Worm (Caenorhabditis elegans) whole organism, young adult: Measurements from ENCODE around the gene K03B8.14.

Source experiments
- C06A6.2 ChIP-seq: fragments of 200-800 bp; sonication (Bioruptor generic); conservative IDR thresholded peaks from 2 replicates; pipeline ENCODE4 v1.3.6; 2022; ENCODE audit warnings: missing genetic modification characterization, missing compliant biosample characterization
- C17E4.6 ChIP-seq: fragments of 200-800 bp; sonication (Bioruptor generic); IDR thresholded peaks from 2 replicates; pipeline ENCODE4 v1.3.6; 2022; ENCODE audit warnings: missing genetic modification reagents, missing genetic modification characterization, missing compliant biosample characterization
- D2030.7 ChIP-seq: fragments of 200-800 bp; sonication (Bioruptor generic); IDR thresholded peaks from 2 replicates; pipeline ENCODE4 v1.3.6; 2022; ENCODE audit warnings: missing genetic modification reagents, missing genetic modification characterization, missing compliant biosample characterization
- F10E7.11 ChIP-seq: sonication (generic microtip); optimal IDR thresholded peaks from 2 replicates; lab custom pipeline; 2017; ENCODE audit warnings: mild to moderate bottlenecking, missing genetic modification characterization, moderate library complexity, missing compliant biosample characterization
- F23B12.7 ChIP-seq: sonication (generic microtip); optimal IDR thresholded peaks from 2 replicates; lab custom pipeline; 2017; ENCODE audit warnings: missing genetic modification characterization, mild to moderate bottlenecking, missing compliant biosample characterization, antibody characterized with exemption, moderate library complexity; ENCODE audit not compliant: insufficient read depth
- F33H1.4 ChIP-seq: fragments of 200-800 bp; sonication (Bioruptor generic); IDR thresholded peaks from 2 replicates; pipeline ENCODE4 v1.3.6; 2022; ENCODE audit warnings: missing genetic modification reagents, missing genetic modification characterization, missing compliant biosample characterization
- K12H6.12 ChIP-seq: fragments of 200-800 bp; sonication (Bioruptor generic); optimal IDR thresholded peaks from 2 replicates; lab custom pipeline; 2018; ENCODE audit warnings: mild to moderate bottlenecking, missing genetic modification characterization, missing compliant biosample characterization
- T07F8.4 ChIP-seq: sonication (generic microtip); optimal IDR thresholded peaks from 2 replicates; lab custom pipeline; 2016; ENCODE audit warnings: mild to moderate bottlenecking, missing genetic modification characterization, moderate library complexity, missing compliant biosample characterization
- Y53G8AR.9 ChIP-seq: fragments of 200-800 bp; sonication (Bioruptor generic); conservative IDR thresholded peaks from 2 replicates; pipeline ENCODE4 v1.3.6; 2022; ENCODE audit warnings: missing genetic modification reagents, missing genetic modification characterization, missing compliant biosample characterization
- Y56A3A.18 ChIP-seq: fragments of 200-800 bp; sonication (Bioruptor generic); IDR thresholded peaks from 2 replicates; pipeline ENCODE4 v1.3.6; 2022; ENCODE audit warnings: missing genetic modification reagents, missing genetic modification characterization, missing compliant biosample characterization
- ZK185.1 ChIP-seq: sonication (generic microtip); optimal IDR thresholded peaks from 2 replicates; lab custom pipeline; 2016; ENCODE audit warnings: mild to moderate bottlenecking, missing genetic modification characterization, missing compliant biosample characterization; ENCODE audit not compliant: poor library complexity, severe bottlenecking
- aptf-2 ChIP-seq: fragments of 200-800 bp; sonication (Bioruptor generic); conservative IDR thresholded peaks from 2 replicates; pipeline ENCODE4 v1.3.6; 2022; ENCODE audit warnings: missing genetic modification reagents, missing genetic modification characterization, missing compliant biosample characterization
- aptf-3 ChIP-seq: fragments of 200-800 bp; sonication (Bioruptor generic); IDR thresholded peaks from 2 replicates; pipeline ENCODE4 v1.3.6; 2022; ENCODE audit warnings: missing genetic modification characterization, missing compliant biosample characterization
- bed-2 ChIP-seq: fragments of 200-800 bp; sonication (Bioruptor generic); IDR thresholded peaks from 2 replicates; pipeline ENCODE4 v1.3.6; 2022; ENCODE audit warnings: missing genetic modification reagents, missing genetic modification characterization, missing compliant biosample characterization
- cebp-1 ChIP-seq, 2 experiments: fragments of 200-800 bp in 1 of 2; sonication (Bioruptor generic) in 1 of 2; sonication (generic microtip) in 1 of 2; IDR thresholded peaks in 1 of 2; optimal IDR thresholded peaks in 1 of 2; 2 replicates each; pipeline versions ENCODE4 v1.3.6 to Lab custom; 2017 to 2022; ENCODE audit warnings: missing compliant biosample characterization in 2 of 2, missing genetic modification characterization in 2 of 2, mild to moderate bottlenecking in 1 of 2, missing genetic modification reagents in 1 of 2, moderate library complexity in 1 of 2
- ceh-100 ChIP-seq: fragments of 200-800 bp; sonication (Bioruptor generic); IDR thresholded peaks from 2 replicates; pipeline ENCODE4 v1.3.6; 2022; ENCODE audit warnings: missing genetic modification reagents, missing genetic modification characterization, missing compliant biosample characterization
- chd-7 ChIP-seq: sonication (generic microtip); optimal IDR thresholded peaks from 2 replicates; lab custom pipeline; 2016; ENCODE audit warnings: mild to moderate bottlenecking, missing genetic modification characterization, moderate library complexity, missing compliant biosample characterization
- die-1 ChIP-seq: sonication (generic microtip); optimal IDR thresholded peaks from 2 replicates; lab custom pipeline; 2016; ENCODE audit warnings: missing genotype, mild to moderate bottlenecking, missing genetic modification characterization, missing compliant biosample characterization
- dpff-1 ChIP-seq: sonication (generic microtip); optimal IDR thresholded peaks from 2 replicates; lab custom pipeline; 2017; ENCODE audit warnings: mild to moderate bottlenecking, missing genetic modification characterization, missing compliant biosample characterization
- dpl-1 ChIP-seq: fragments of 150-350 bp; optimal IDR thresholded peaks from 2 replicates; lab custom pipeline; 2014; ENCODE audit warnings: missing biosample characterization, missing genetic modification reagents, missing genetic modification characterization
- egl-18 ChIP-seq: fragments of 200-800 bp; sonication (Bioruptor generic); IDR thresholded peaks from 2 replicates; pipeline ENCODE4 v1.3.6; 2022; ENCODE audit warnings: missing genetic modification reagents, missing genetic modification characterization, missing compliant biosample characterization
- hrde-1 ChIP-seq: sonication (generic microtip); optimal IDR thresholded peaks from 2 replicates; lab custom pipeline; 2016; ENCODE audit warnings: missing genetic modification characterization, mild to moderate bottlenecking, missing compliant biosample characterization, moderate library complexity, missing genotype, missing genetic modification reagents, borderline replicate concordance
- let-607 ChIP-seq, 2 experiments: fragments of 200-800 bp in 1 of 2; sonication (Bioruptor generic) in 1 of 2; sonication (generic microtip) in 1 of 2; optimal IDR thresholded peaks; 2 replicates each; lab custom pipeline; 2016 to 2018; ENCODE audit warnings: mild to moderate bottlenecking in 2 of 2, missing compliant biosample characterization in 2 of 2, missing genetic modification characterization in 2 of 2, moderate library complexity in 2 of 2, missing genotype in 1 of 2
- lin-40 ChIP-seq: sonication (generic microtip); optimal IDR thresholded peaks from 2 replicates; lab custom pipeline; 2016; ENCODE audit warnings: missing genetic modification characterization, mild to moderate bottlenecking, missing compliant biosample characterization, missing genotype, missing genetic modification reagents
- lin-54 ChIP-seq: fragments of 200-800 bp; sonication (Bioruptor generic); optimal IDR thresholded peaks from 2 replicates; lab custom pipeline; 2018; ENCODE audit warnings: mild to moderate bottlenecking, missing genetic modification characterization, missing compliant biosample characterization
- madf-3 ChIP-seq: fragments of 200-800 bp; sonication (Bioruptor generic); IDR thresholded peaks from 2 replicates; pipeline ENCODE4 v1.3.6; 2022; ENCODE audit warnings: missing genetic modification reagents, missing genetic modification characterization, missing compliant biosample characterization
- mcd-1 ChIP-seq: fragments of 200-800 bp; sonication (Bioruptor generic); IDR thresholded peaks from 2 replicates; pipeline ENCODE4 v1.3.6; 2022; ENCODE audit warnings: missing genetic modification reagents, missing genetic modification characterization, missing compliant biosample characterization
- mxl-1 ChIP-seq: sonication (generic microtip); optimal IDR thresholded peaks from 2 replicates; lab custom pipeline; 2016; ENCODE audit warnings: missing genetic modification characterization, missing compliant biosample characterization
- nfyb-1 ChIP-seq: fragments of 200-800 bp; sonication (Bioruptor generic); IDR thresholded peaks from 2 replicates; pipeline ENCODE4 v1.3.6; 2022; ENCODE audit warnings: missing genetic modification reagents, missing genetic modification characterization, missing compliant biosample characterization
- nhr-90 ChIP-seq: sonication (generic microtip); optimal IDR thresholded peaks from 2 replicates; lab custom pipeline; 2016; ENCODE audit warnings: missing genotype, mild to moderate bottlenecking, missing genetic modification characterization, missing compliant biosample characterization
- repo-1 ChIP-seq: sonication (generic microtip); optimal IDR thresholded peaks from 2 replicates; lab custom pipeline; 2017; ENCODE audit warnings: mild to moderate bottlenecking, missing genetic modification characterization, missing compliant biosample characterization
- rpc-1 ChIP-seq, 2 experiments: fragments of 150-350 bp in 1 of 2; sonication (generic microtip) in 1 of 2; optimal IDR thresholded peaks; 2 replicates each; lab custom pipeline; 2014 to 2018; ENCODE audit warnings: missing biosample characterization in 1 of 2, missing genetic modification characterization in 1 of 2, missing genetic modification reagents in 1 of 2, missing genotype in 1 of 2
- sea-2 ChIP-seq: fragments of 200-800 bp; sonication (Bioruptor generic); IDR thresholded peaks from 2 replicates; pipeline ENCODE4 v1.3.6; 2022; ENCODE audit warnings: missing genetic modification characterization, missing compliant biosample characterization
- somi-1 ChIP-seq: fragments of 200-800 bp; sonication (Bioruptor generic); optimal IDR thresholded peaks from 2 replicates; lab custom pipeline; 2018; ENCODE audit warnings: mild to moderate bottlenecking, missing genetic modification characterization, missing compliant biosample characterization
- tlf-1 ChIP-seq: fragments of 200-800 bp; sonication (Bioruptor generic); optimal IDR thresholded peaks from 2 replicates; lab custom pipeline; 2018; ENCODE audit warnings: mild to moderate bottlenecking, missing genetic modification characterization, missing compliant biosample characterization
- unc-130 ChIP-seq: sonication (generic microtip); optimal IDR thresholded peaks from 2 replicates; lab custom pipeline; 2016; ENCODE audit warnings: missing genetic modification reagents, missing genetic modification characterization, missing compliant biosample characterization
- xnd-1 ChIP-seq: sonication (generic microtip); optimal IDR thresholded peaks from 2 replicates; lab custom pipeline; 2016; ENCODE audit warnings: missing genotype, missing genetic modification reagents, missing genetic modification characterization, missing compliant biosample characterization
- zim-3 ChIP-seq: sonication (generic microtip); optimal IDR thresholded peaks from 2 replicates; lab custom pipeline; 2017; ENCODE audit warnings: mild to moderate bottlenecking, missing genetic modification characterization, moderate library complexity, missing compliant biosample characterization
- ztf-18 ChIP-seq: sonication (generic microtip); optimal IDR thresholded peaks from 2 replicates; lab custom pipeline; 2016; ENCODE audit warnings: missing genotype, mild to moderate bottlenecking, missing genetic modification characterization, missing compliant biosample characterization
- ztf-22 ChIP-seq: fragments of 200-800 bp; sonication (Bioruptor generic); optimal IDR thresholded peaks from 2 replicates; lab custom pipeline; 2018; ENCODE audit warnings: mild to moderate bottlenecking, missing genetic modification characterization, moderate library complexity, missing compliant biosample characterization
- ztf-26 ChIP-seq: sonication (generic microtip); optimal IDR thresholded peaks from 2 replicates; lab custom pipeline; 2017; ENCODE audit warnings: missing genetic modification characterization, missing compliant biosample characterization
- ztf-3 ChIP-seq: fragments of 200-800 bp; sonication (Bioruptor generic); optimal IDR thresholded peaks from 2 replicates; lab custom pipeline; 2018; ENCODE audit warnings: mild to moderate bottlenecking, missing genetic modification characterization, missing compliant biosample characterization
- ztf-6 ChIP-seq: fragments of 200-800 bp; sonication (Bioruptor generic); IDR thresholded peaks from 2 replicates; pipeline ENCODE4 v1.3.6; 2022; ENCODE audit warnings: missing genetic modification reagents, missing genetic modification characterization, missing compliant biosample characterization

K03B8.14 gene

DNA sequence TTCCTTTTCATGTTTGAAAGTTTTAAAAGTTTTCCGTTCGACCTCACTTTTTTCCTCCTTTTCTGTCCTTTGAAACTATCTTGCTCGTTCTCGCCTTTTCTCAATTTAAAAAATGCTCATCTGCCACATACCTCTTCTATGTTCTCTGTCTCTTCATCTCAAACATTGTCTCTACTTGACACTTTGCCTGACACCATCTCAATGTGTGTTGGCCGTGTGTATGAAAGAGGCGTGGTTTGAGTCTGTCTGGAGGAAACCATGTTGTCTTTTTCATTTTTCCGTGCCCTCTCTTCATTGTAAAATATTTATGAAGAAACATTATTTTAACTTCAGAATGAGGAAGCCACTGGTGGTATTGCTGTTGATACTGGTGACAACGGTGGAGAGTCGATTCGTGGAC, 16.9 kb downstream of the K03B8.14 start, which contains the start of gene K03B8.6:
Gene K03B8.6 (plus strand): TSS at position 334 of the 400 bp plus-strand sequence.
- TF ChIP-seq nfyb-1, result no peak
- TF ChIP-seq dpl-1 (GFP tag; lab: Kevin White, UChicago), result no peak
- no peak for TF ChIP-seq ztf-6
- TF ChIP-seq C17E4.6 (GFP tag; lab: Robert Waterston, UW), result no peak
- no peak for TF ChIP-seq K12H6.12 (tag; lab: Kevin White, UChicago)
- no peak for TF ChIP-seq cebp-1 (GFP tag; IDR thresholded peaks at IDR 0.05; lab: Robert Waterston, UW)
- TF ChIP-seq cebp-1 (tag; optimal IDR thresholded peaks at IDR 0.05; lab: Kevin White, UChicago), result no peak
- TF ChIP-seq dpff-1 (tag; lab: Kevin White, UChicago), result no peak
- TF ChIP-seq lin-40, result no peak
- TF ChIP-seq zim-3 (tag; lab: Kevin White, UChicago), result no peak
- TF ChIP-seq ztf-26 (tag; lab: Kevin White, UChicago), result no peak
- no peak for TF ChIP-seq madf-3 (GFP tag; lab: Robert Waterston, UW)
- no peak for TF ChIP-seq F23B12.7
- no peak for TF ChIP-seq bed-2 (GFP tag; lab: Robert Waterston, UW)
- TF ChIP-seq mcd-1 (GFP tag; lab: Robert Waterston, UW), result no peak
- TF ChIP-seq D2030.7 (GFP tag; lab: Robert Waterston, UW), result no peak
- no peak for TF ChIP-seq ztf-18
- TF ChIP-seq aptf-2 (GFP tag; lab: Robert Waterston, UW), result no peak

DNA sequence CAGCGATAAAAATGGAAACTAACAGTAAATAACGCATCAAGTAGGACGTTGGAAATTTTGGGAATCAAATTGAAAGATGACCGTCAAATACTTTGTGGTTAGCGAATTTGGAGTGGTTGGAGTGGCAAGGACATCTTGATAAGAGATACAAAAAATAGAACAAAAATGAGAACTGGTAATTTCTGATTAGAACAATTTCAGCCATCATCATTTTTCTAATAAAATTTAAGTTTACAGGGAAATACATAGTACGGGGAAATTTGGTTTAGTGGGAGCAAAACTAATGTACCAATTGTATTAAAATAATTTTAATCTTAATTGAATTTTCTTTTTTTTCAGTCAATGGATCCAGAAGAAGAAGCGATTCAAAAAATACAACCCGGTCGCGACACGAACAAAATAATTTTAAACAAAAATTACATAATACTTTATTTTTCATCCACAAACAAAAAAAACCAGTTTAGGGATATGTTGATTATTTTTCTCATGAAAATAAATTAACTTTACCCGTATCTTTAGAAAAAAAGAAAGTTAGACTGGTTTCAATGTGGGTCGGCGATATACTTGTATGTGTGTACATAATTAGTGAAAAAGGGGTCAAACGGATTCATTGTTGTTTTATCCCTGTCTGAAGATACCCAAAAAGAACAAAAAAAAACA, 20.7 kb downstream of the K03B8.14 start, which contains the start of the genes K03B8.8 and grl-3:
Gene K03B8.8 (minus strand): TSS at position 101 of the 660 bp plus-strand sequence.
Gene grl-3 (plus strand): TSS at position 610 of the 660 bp plus-strand sequence.
- TF ChIP-seq C06A6.2 (no peak), F10E7.11 (tag; lab: Kevin White, UChicago) (no peak), sea-2 (no peak), let-607 (tag; optimal IDR thresholded peaks at IDR 0.05; lab: Kevin White, UChicago) (no peak), ztf-3 (GFP tag; lab: Kevin White, UChicago) (no peak), ztf-22 (GFP tag; lab: Kevin White, UChicago) (no peak), D2030.7 (GFP tag; lab: Robert Waterston, UW) (no peak), dpff-1 (tag; lab: Kevin White, UChicago) (no peak), T07F8.4 (tag; lab: Kevin White, UChicago) (no peak)

DNA sequence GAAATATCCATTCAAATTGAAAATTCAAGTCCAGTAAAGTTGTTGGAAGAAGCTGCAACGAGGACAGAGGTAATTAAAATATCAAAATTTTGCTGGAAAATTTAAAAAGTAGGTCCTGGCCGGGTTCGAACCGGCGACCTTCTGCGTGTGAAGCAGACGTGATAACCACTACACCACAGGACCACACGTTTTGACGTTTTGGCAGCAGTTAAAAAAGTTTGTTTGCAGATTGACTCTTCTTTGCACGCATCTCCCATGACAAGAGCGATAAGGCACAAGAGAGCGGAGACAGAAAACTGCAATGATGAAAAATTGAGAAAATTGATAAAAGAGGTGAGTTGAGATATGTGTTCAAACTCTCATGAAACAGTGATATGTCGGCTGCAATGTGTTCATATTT, 21.8 kb downstream of the K03B8.14 start:
- TF ChIP-seq ceh-100 (GFP tag; lab: Robert Waterston, UW) (0 out of 2 replicates have a peak, but pooled peaks have one; percentile 47), xnd-1 (tag; lab: Kevin White, UChicago) (no peak), Y56A3A.18 (GFP tag; lab: Robert Waterston, UW) (peak; percentile 64), lin-54 (peak; percentile 62), egl-18 (no peak), aptf-3 (no peak), F33H1.4 (GFP tag; lab: Robert Waterston, UW) (peak; percentile 20; the same call in 1 of the 2 replicates), unc-130 (peak; percentile 5), tlf-1 (GFP tag; lab: Kevin White, UChicago) (peak; percentile 39), ZK185.1 (peak; percentile 42), die-1 (tag; lab: Kevin White, UChicago) (peak; percentile 58), repo-1 (peak; percentile 65), Y53G8AR.9 (GFP tag; lab: Robert Waterston, UW) (peak; percentile 50; the same call in 1 of the 2 replicates), chd-7 (tag; lab: Kevin White, UChicago) (peak; percentile 32), somi-1 (GFP tag; lab: Kevin White, UChicago) (peak; percentile 21), mxl-1 (tag; lab: Kevin White, UChicago) (no peak), K12H6.12 (tag; lab: Kevin White, UChicago) (peak; percentile 15), nhr-90 (tag; lab: Kevin White, UChicago) (no peak), D2030.7 (GFP tag; lab: Robert Waterston, UW) (peak; percentile 79), rpc-1 (optimal IDR thresholded peaks at IDR 0.05; lab: Kevin White, UChicago) (peak; percentile 64), rpc-1 (tag; optimal IDR thresholded peaks at IDR 0.05; lab: Kevin White, UChicago) (peak; percentile 83), hrde-1 (tag; lab: Kevin White, UChicago) (peak; percentile 16)
